Worm (Caenorhabditis elegans) whole organism, mixed stage, embryonic: ENCODE measurements around the gene B0244.10.

Experiments used
- M03D4.4 ChIP-seq: sonication (generic microtip); optimal IDR thresholded peaks from 2 replicates; lab custom pipeline; 2017; ENCODE audit warnings: mild to moderate bottlenecking, missing genetic modification characterization, missing compliant biosample characterization
- bed-3 ChIP-seq: fragments of 200-800 bp; sonication (Bioruptor generic); optimal IDR thresholded peaks from 3 replicates; lab custom pipeline; 2018; ENCODE audit warnings: mild to moderate bottlenecking, missing genetic modification characterization, moderate library complexity, missing compliant biosample characterization
- blmp-1 ChIP-seq: fragments of 150-350 bp; optimal IDR thresholded peaks from 2 replicates; lab custom pipeline; 2014; ENCODE audit warnings: missing biosample characterization, missing genetic modification characterization
- ceh-39 ChIP-seq: fragments of 150-350 bp; optimal IDR thresholded peaks from 2 replicates; lab custom pipeline; 2014; ENCODE audit warnings: missing biosample characterization, missing genetic modification characterization
- ceh-43 ChIP-seq: fragments of 200-800 bp; sonication (Bioruptor generic); optimal IDR thresholded peaks from 2 replicates; lab custom pipeline; 2018; ENCODE audit warnings: mild to moderate bottlenecking, missing genetic modification characterization, moderate library complexity, missing compliant biosample characterization
- ceh-83 ChIP-seq: fragments of 200-800 bp; sonication (Bioruptor generic); optimal IDR thresholded peaks from 2 replicates; lab custom pipeline; 2018; ENCODE audit warnings: mild to moderate bottlenecking, missing genetic modification characterization, missing compliant biosample characterization
- ces-1 ChIP-seq: fragments of 150-350 bp; optimal IDR thresholded peaks from 2 replicates; lab custom pipeline; 2014; ENCODE audit warnings: missing biosample characterization, missing genetic modification reagents, missing genetic modification characterization
- cnd-1 ChIP-seq: fragments of 200-800 bp; sonication (Bioruptor generic); optimal IDR thresholded peaks from 2 replicates; lab custom pipeline; 2018; ENCODE audit warnings: mild to moderate bottlenecking, missing genetic modification characterization, missing compliant biosample characterization
- drap-1 ChIP-seq: fragments of 200-800 bp; sonication (Bioruptor generic); optimal IDR thresholded peaks from 3 replicates; lab custom pipeline; 2018; ENCODE audit warnings: mild to moderate bottlenecking, missing genetic modification characterization, missing compliant biosample characterization
- elt-3 ChIP-seq: fragments of 150-350 bp; optimal IDR thresholded peaks from 2 replicates; lab custom pipeline; 2014; ENCODE audit warnings: missing biosample characterization, missing genetic modification characterization
- flh-1 ChIP-seq: fragments of 200-800 bp; sonication (Bioruptor generic); optimal IDR thresholded peaks from 2 replicates; lab custom pipeline; 2018; ENCODE audit warnings: mild to moderate bottlenecking, missing genetic modification characterization, moderate library complexity, missing compliant biosample characterization
- ham-2 ChIP-seq: fragments of 200-800 bp; sonication (Bioruptor generic); optimal IDR thresholded peaks from 2 replicates; lab custom pipeline; 2018; ENCODE audit warnings: mild to moderate bottlenecking, missing genetic modification characterization, missing compliant biosample characterization
- lin-32 ChIP-seq: fragments of 200-800 bp; sonication (Bioruptor generic); optimal IDR thresholded peaks from 2 replicates; lab custom pipeline; 2018; ENCODE audit warnings: mild to moderate bottlenecking, missing genetic modification characterization, missing compliant biosample characterization
- lsy-2 ChIP-seq: fragments of 150-350 bp; optimal IDR thresholded peaks from 2 replicates; lab custom pipeline; 2014; ENCODE audit warnings: missing biosample characterization, missing genetic modification characterization
- mab-5 ChIP-seq: fragments of 150-350 bp; optimal IDR thresholded peaks from 2 replicates; lab custom pipeline; 2014; ENCODE audit warnings: missing biosample characterization, missing genetic modification characterization
- mep-1 ChIP-seq: fragments of 150-350 bp; optimal IDR thresholded peaks from 2 replicates; lab custom pipeline; 2017; ENCODE audit warnings: missing biosample characterization, missing genetic modification reagents, missing genetic modification characterization, inconsistent platforms
- mls-2 ChIP-seq: sonication (generic microtip); optimal IDR thresholded peaks from 2 replicates; lab custom pipeline; 2016; ENCODE audit warnings: mild to moderate bottlenecking, missing genetic modification characterization, moderate library complexity, missing compliant biosample characterization
- nhr-12 ChIP-seq: fragments of 150-350 bp; optimal IDR thresholded peaks from 2 replicates; lab custom pipeline; 2014; ENCODE audit warnings: missing biosample characterization, missing genetic modification characterization
- nhr-2 ChIP-seq: fragments of 150-350 bp; optimal IDR thresholded peaks from 2 replicates; lab custom pipeline; 2014; ENCODE audit warnings: missing biosample characterization, missing genetic modification characterization
- nhr-28 ChIP-seq: fragments of 150-350 bp; optimal IDR thresholded peaks from 2 replicates; lab custom pipeline; 2014; ENCODE audit warnings: missing biosample characterization, missing genetic modification characterization
- nhr-76 ChIP-seq: sonication (generic microtip); optimal IDR thresholded peaks from 2 replicates; lab custom pipeline; 2017; ENCODE audit warnings: missing biosample characterization, missing genetic modification characterization
- pha-4 ChIP-seq: fragments of 150-350 bp; optimal IDR thresholded peaks from 2 replicates; lab custom pipeline; 2018; ENCODE audit warnings: missing biosample characterization, missing genetic modification reagents, missing genetic modification characterization
- sem-2 ChIP-seq: fragments of 200-800 bp; sonication (Bioruptor generic); optimal IDR thresholded peaks from 2 replicates; lab custom pipeline; 2018; ENCODE audit warnings: mild to moderate bottlenecking, missing genetic modification characterization, missing compliant biosample characterization
- snpc-4 ChIP-seq: fragments of 150-350 bp; optimal IDR thresholded peaks from 2 replicates; lab custom pipeline; 2014; ENCODE audit warnings: missing biosample characterization, missing genetic modification characterization
- sptf-1 ChIP-seq: sonication (generic microtip); optimal IDR thresholded peaks from 2 replicates; lab custom pipeline; 2017; ENCODE audit warnings: mild to moderate bottlenecking, missing genetic modification characterization, moderate library complexity, missing compliant biosample characterization
- tbx-8 ChIP-seq: fragments of 200-800 bp; sonication (Bioruptor generic); optimal IDR thresholded peaks from 2 replicates; lab custom pipeline; 2018; ENCODE audit warnings: mild to moderate bottlenecking, missing genetic modification characterization, moderate library complexity, missing compliant biosample characterization
- unc-120 ChIP-seq: sonication (generic microtip); optimal IDR thresholded peaks from 2 replicates; lab custom pipeline; 2017; ENCODE audit warnings: missing genetic modification characterization, missing compliant biosample characterization; ENCODE audit not compliant: poor library complexity, severe bottlenecking
- unc-39 ChIP-seq: fragments of 150-350 bp; optimal IDR thresholded peaks from 2 replicates; lab custom pipeline; 2014; ENCODE audit warnings: missing biosample characterization, missing genetic modification characterization
- unc-62 ChIP-seq: fragments of 150-350 bp; optimal IDR thresholded peaks from 2 replicates; lab custom pipeline; 2014; ENCODE audit warnings: missing biosample characterization, missing genetic modification reagents, missing genetic modification characterization
- zip-8 ChIP-seq: fragments of 150-350 bp; optimal IDR thresholded peaks from 2 replicates; lab custom pipeline; 2014; ENCODE audit warnings: missing biosample characterization, missing genetic modification characterization
- ztf-11 ChIP-seq: fragments of 150-350 bp; optimal IDR thresholded peaks from 2 replicates; lab custom pipeline; 2014; ENCODE audit warnings: missing biosample characterization, missing genetic modification characterization

Gene B0244.10

DNA sequence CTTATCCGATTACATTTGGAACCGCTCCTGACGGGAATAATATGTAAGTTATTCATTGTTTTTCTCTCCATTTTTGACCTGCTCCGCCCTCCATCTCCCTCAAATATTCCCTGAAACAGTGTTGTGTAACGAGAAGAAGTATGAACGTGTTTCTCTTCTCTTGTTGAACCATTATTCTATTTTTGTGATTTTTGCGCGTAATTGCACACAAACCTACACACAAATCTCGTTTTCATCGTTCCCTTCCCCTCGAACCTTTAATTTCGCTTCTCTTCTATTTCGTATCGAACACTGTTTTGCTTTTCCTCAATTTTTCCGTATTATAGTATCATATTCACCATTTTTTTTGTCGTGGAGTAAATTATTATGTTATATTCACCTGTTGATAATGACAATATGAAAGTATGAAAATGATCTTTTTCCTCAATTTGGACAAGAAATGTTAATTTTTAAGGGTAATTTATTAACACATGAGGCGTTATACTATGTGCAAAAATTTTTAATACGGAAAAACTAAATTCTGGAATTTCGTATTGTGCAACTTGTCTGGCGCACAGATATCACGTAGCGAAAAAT, 17.7 kb upstream of the B0244.10 start:
- no peak for TF ChIP-seq ces-1 (GFP tag; lab: Kevin White, UChicago)
- no peak for TF ChIP-seq ham-2 (GFP tag; lab: Kevin White, UChicago)
- no peak for TF ChIP-seq elt-3 (tag; lab: Kevin White, UChicago)
- TF ChIP-seq cnd-1 (tag; lab: Kevin White, UChicago), result no peak
- no peak for TF ChIP-seq blmp-1 (tag; lab: Kevin White, UChicago)
- no peak for TF ChIP-seq M03D4.4
- TF ChIP-seq drap-1, result no peak
- no peak for TF ChIP-seq mab-5 (tag; lab: Kevin White, UChicago)
- TF ChIP-seq nhr-12, result no peak
- no peak for TF ChIP-seq ceh-43
- no peak for TF ChIP-seq nhr-2 (tag; lab: Kevin White, UChicago)
- TF ChIP-seq bed-3, result no peak
- TF ChIP-seq unc-62 (GFP tag; lab: Kevin White, UChicago), result no peak
- no peak for TF ChIP-seq tbx-8 (GFP tag; lab: Kevin White, UChicago)
- no peak for TF ChIP-seq unc-39 (tag; lab: Kevin White, UChicago)
- TF ChIP-seq, all 35 proteins: peak for 0

DNA sequence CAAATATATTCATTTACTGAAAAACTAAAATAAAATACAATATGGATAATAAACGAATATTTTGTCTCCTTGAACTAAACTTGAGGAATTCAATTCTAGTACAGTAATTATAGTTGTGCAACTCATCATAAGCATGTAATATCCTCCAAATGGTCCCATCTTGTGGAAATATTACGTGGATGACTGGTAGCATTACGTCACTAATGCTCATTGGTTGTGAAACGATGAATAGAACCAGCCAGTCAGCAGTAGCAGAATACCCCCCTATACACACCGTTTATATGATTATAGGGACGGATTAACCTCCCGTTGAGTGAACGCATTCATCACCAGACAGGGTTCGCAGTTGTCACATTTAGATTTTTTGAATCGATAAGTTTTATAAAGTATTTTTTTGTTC, 16.6 kb upstream of the B0244.10 start:
- TF ChIP-seq ztf-11 (tag; lab: Kevin White, UChicago), result peak; percentile 6
- no peak for TF ChIP-seq M03D4.4
- peak; percentile 91 for TF ChIP-seq nhr-2 (tag; lab: Kevin White, UChicago)
- TF ChIP-seq ceh-39, result peak; percentile 50
- peak; percentile 89 for TF ChIP-seq zip-8 (tag; lab: Kevin White, UChicago)
- no peak for TF ChIP-seq drap-1
- TF ChIP-seq ces-1 (GFP tag; lab: Kevin White, UChicago), result peak; percentile 26
- peak; percentile 23 for TF ChIP-seq unc-62 (GFP tag; lab: Kevin White, UChicago)

DNA sequence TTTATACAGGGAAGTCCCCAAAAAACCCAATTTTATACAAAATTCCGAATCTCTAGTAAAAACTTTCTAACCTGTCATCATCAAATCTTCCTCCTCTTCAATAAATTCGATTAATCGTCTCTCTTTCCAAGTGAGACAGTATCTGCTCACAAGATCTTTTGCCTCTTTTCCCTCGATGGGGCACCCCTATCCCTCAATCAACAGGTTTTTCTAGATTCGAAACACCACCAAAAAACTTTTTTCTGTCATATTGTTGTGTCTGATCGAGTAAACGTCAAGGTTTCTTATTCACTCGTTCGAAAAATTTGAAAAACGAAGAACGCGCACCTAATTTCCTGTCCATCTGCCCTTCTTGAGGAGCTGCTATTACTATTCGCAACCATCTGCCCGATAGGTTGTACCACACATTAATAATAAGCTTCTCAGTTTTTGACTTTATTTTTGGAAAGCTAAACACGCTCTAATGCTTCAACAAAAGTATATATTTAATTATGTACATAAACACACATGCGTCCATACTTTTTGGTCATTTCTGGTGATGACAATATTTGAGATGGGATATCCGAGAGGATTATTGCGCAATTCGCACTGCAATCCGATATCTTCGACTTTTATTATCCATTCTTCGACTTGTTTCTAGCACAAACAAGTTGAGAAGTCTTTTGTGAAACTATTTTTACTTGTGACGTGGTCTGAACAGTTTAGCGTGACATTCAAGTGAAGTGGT, 15.7 kb upstream of the B0244.10 start:
- TF ChIP-seq mab-5 (tag; lab: Kevin White, UChicago) (no peak), pha-4 (no peak), bed-3 (no peak), ztf-11 (tag; lab: Kevin White, UChicago) (no peak), snpc-4 (tag; lab: Kevin White, UChicago) (no peak), unc-62 (GFP tag; lab: Kevin White, UChicago) (no peak), elt-3 (tag; lab: Kevin White, UChicago) (no peak), ces-1 (GFP tag; lab: Kevin White, UChicago) (peak; percentile 42), nhr-2 (tag; lab: Kevin White, UChicago) (peak; percentile 54), lsy-2 (tag; lab: Kevin White, UChicago) (no peak), cnd-1 (tag; lab: Kevin White, UChicago) (peak; percentile 3), sptf-1 (tag; lab: Kevin White, UChicago) (no peak), ceh-83 (GFP tag; lab: Kevin White, UChicago) (no peak), mls-2 (no peak), zip-8 (tag; lab: Kevin White, UChicago) (peak; percentile 90), M03D4.4 (no peak), blmp-1 (tag; lab: Kevin White, UChicago) (no peak), drap-1 (no peak), nhr-28 (tag; lab: Kevin White, UChicago) (no peak), nhr-76 (tag; lab: Kevin White, UChicago) (no peak), ham-2 (GFP tag; lab: Kevin White, UChicago) (no peak), lin-32 (GFP tag; lab: Kevin White, UChicago) (peak; percentile 3), tbx-8 (GFP tag; lab: Kevin White, UChicago) (no peak), mep-1 (tag; lab: Kevin White, UChicago) (no peak), flh-1 (GFP tag; lab: Kevin White, UChicago) (no peak)

ce11 chrIII:5719832-5720194, 15.1 kb upstream of the B0244.10 start:
- TF ChIP-seq unc-39 (tag; lab: Kevin White, UChicago) (no peak), nhr-12 (no peak), nhr-2 (tag; lab: Kevin White, UChicago) (no peak), unc-120 (tag; lab: Kevin White, UChicago) (no peak), sptf-1 (tag; lab: Kevin White, UChicago) (no peak), ceh-43 (no peak), zip-8 (tag; lab: Kevin White, UChicago) (no peak), ham-2 (GFP tag; lab: Kevin White, UChicago) (no peak), mab-5 (tag; lab: Kevin White, UChicago) (no peak), mep-1 (tag; lab: Kevin White, UChicago) (no peak), lin-32 (GFP tag; lab: Kevin White, UChicago) (no peak), sem-2 (no peak), ces-1 (GFP tag; lab: Kevin White, UChicago) (no peak), flh-1 (GFP tag; lab: Kevin White, UChicago) (no peak), ceh-39 (no peak)
